Fruit fly (Drosophila melanogaster): Measurements from ENCODE around the gene Amt.
A peak's percentile ranks its signal among the peaks of the same experiment; 100 is the strongest.

The Amt gene

DNA sequence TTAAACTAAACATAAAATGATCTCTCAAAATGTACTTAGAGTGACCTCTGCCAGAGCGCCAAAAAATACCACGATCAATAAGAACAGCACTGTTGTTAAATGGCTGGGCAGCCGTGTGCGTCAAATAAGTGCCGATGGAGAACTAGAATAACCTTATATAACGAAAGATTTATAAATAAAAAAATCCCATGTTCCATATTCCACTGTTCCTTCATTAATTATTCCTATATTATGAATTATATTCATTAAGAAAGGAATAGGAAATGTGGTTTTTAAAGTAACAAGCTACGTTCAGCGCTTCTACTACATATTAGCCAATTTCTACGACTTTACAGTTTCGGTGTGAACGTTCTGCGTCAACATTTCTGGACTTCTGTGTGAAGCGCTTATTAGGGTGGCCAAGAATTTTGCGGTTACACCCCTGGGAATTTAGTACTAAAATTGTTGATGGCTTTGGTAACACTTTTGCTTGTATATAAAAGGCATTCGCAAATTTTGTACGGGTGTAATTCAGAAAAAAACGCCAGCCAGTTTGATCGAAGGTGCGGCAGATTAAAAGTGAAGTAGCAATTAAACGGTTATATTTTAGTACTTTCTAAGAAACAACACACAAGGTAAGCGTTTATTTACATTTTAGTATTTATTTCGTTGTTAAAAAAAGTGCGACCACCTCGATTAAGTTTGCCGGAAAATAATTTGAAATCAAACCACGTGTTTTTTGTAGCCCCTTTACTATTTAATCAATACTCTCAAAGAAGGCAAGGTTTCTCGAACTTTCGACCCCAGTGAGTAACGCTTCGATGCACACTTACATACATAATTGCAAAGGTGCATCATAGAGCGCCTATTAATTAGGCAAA, 6.5 kb downstream of the Amt start, which contains the start of the genes tefu and Hsc70-4:
tefu (minus strand) TSS at position 51 of the 860 bp plus-strand sequence.
Hsc70-4 (plus strand) TSS at position 502 of the 860 bp plus-strand sequence.
- no peak for TF ChIP-seq usp (GFP tag; optimal IDR thresholded peaks at IDR 0.05)
- no peak for TF ChIP-seq CrebA (GFP tag; optimal IDR thresholded peaks at IDR 0.05; ENCODE audit: borderline replicate concordance)
- no peak for TF ChIP-seq pan (optimal IDR thresholded peaks at IDR 0.05)
- TF ChIP-seq Hr78 (GFP tag; optimal IDR thresholded peaks at IDR 0.05): peak; percentile 46
- TF ChIP-seq CG32264 (GFP tag; optimal IDR thresholded peaks at IDR 0.05): no peak
- no peak for TF ChIP-seq lola (GFP tag; optimal IDR thresholded peaks at IDR 0.05)
- TF ChIP-seq sage (GFP tag; optimal IDR thresholded peaks at IDR 0.05): no peak
- TF ChIP-seq N (GFP tag; optimal IDR thresholded peaks at IDR 0.05): peak; percentile 92
- peak in 1 of 2 experiments; percentile 9 for TF ChIP-seq foxo (GFP tag; optimal IDR thresholded peaks at IDR 0.05)
- peak; percentile 54 for TF ChIP-seq h (GFP tag; optimal IDR thresholded peaks at IDR 0.05)
- peak; percentile 64 for TF ChIP-seq Vsx2 (GFP tag; optimal IDR thresholded peaks at IDR 0.05; ENCODE audit: partially characterized antibody)
- no peak for TF ChIP-seq dsf (GFP tag; optimal IDR thresholded peaks at IDR 0.05; ENCODE audit: borderline replicate concordance)
- no peak for TF ChIP-seq rgr (GFP tag; optimal IDR thresholded peaks at IDR 0.05)
- no peak for TF ChIP-seq fru (GFP tag; optimal IDR thresholded peaks at IDR 0.05)
- TF ChIP-seq Sp1 (GFP tag; optimal IDR thresholded peaks at IDR 0.05): peak; percentile 46
- TF ChIP-seq HLH106 (tag; optimal IDR thresholded peaks at IDR 0.05): peak; percentile 79
- TF ChIP-seq dmrt93B (GFP tag; optimal IDR thresholded peaks at IDR 0.05): peak; percentile 68
- TF ChIP-seq Dfd (GFP tag; optimal IDR thresholded peaks at IDR 0.05): no peak
- TF ChIP-seq tai (GFP tag; optimal IDR thresholded peaks at IDR 0.05): no peak
- TF ChIP-seq sv (GFP tag; optimal IDR thresholded peaks at IDR 0.05): peak; percentile 64
- no peak for TF ChIP-seq Jra (GFP tag; optimal IDR thresholded peaks at IDR 0.05)
- TF ChIP-seq br (GFP tag; optimal IDR thresholded peaks at IDR 0.05): no peak
- no peak for TF ChIP-seq Mio (GFP tag; optimal IDR thresholded peaks at IDR 0.05)
- TF ChIP-seq Abd-B (GFP tag; optimal IDR thresholded peaks at IDR 0.05): no peak
- TF ChIP-seq CG9705 (GFP tag; optimal IDR thresholded peaks at IDR 0.05): peak; percentile 54
- no peak for TF ChIP-seq psq (GFP tag; optimal IDR thresholded peaks at IDR 0.05)
- peak; percentile 24 for TF ChIP-seq jim (GFP tag; optimal IDR thresholded peaks at IDR 0.05)
- peak; percentile 60 for TF ChIP-seq ey (GFP tag; optimal IDR thresholded peaks at IDR 0.05)
- TF ChIP-seq OdsH (GFP tag; optimal IDR thresholded peaks at IDR 0.05): peak; percentile 32
- TF ChIP-seq woc (GFP tag; optimal IDR thresholded peaks at IDR 0.05): peak; percentile 72
- no peak for TF ChIP-seq Rel (GFP tag; optimal IDR thresholded peaks at IDR 0.05)
- TF ChIP-seq Rel (tag; optimal IDR thresholded peaks at IDR 0.05): peak; percentile 4
- TF ChIP-seq Myc (optimal IDR thresholded peaks at IDR 0.05): no peak
- peak; percentile 64 for TF ChIP-seq Hnf4 (GFP tag; optimal IDR thresholded peaks at IDR 0.05)
- TF ChIP-seq brk (GFP tag; optimal IDR thresholded peaks at IDR 0.05): no peak
- peak; percentile 5 for TF ChIP-seq Hr83 (GFP tag; optimal IDR thresholded peaks at IDR 0.05; ENCODE audit: poor library complexity, severe bottlenecking)
- TF ChIP-seq Dif (GFP tag; optimal IDR thresholded peaks at IDR 0.05; ENCODE audit: partially characterized antibody): peak; percentile 68
- TF ChIP-seq dl (GFP tag; optimal IDR thresholded peaks at IDR 0.05; ENCODE audit: insufficient read depth in 1 of 2, partially characterized antibody in 2 of 2): no peak
- TF ChIP-seq GATAd (GFP tag; optimal IDR thresholded peaks at IDR 0.05): no peak

DNA sequence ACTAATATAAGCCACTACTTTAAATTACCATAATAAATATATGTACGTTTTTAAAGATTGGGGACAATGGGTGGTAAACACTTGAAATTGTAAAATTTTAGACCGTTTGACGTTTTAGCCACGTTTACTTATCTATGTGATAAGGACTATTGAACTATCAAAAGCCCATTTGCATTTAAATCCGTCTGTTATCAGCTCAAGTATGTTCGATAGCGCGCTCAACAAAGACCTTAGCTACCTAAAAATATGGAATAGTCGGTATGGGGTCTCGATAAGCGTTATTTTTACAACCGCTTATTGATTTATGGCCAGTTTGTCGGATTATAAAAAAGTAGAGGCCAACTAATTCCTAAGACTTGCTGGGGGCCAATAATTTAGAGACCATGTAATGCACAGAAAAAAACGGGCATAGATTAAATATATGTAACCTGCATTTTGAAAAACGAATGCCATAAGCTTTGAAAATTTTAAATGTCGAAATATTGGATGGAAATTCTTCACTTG, 17.2 kb downstream of the Amt start:
- TF ChIP-seq dl (GFP tag; optimal IDR thresholded peaks at IDR 0.05; ENCODE audit: insufficient read depth in 1 of 2, partially characterized antibody in 2 of 2): no peak
- TF ChIP-seq fru (GFP tag; optimal IDR thresholded peaks at IDR 0.05): no peak
- TF ChIP-seq psq (GFP tag; optimal IDR thresholded peaks at IDR 0.05): no peak
- no peak for TF ChIP-seq CrebA (GFP tag; optimal IDR thresholded peaks at IDR 0.05; ENCODE audit: borderline replicate concordance)
- no peak for TF ChIP-seq jim (GFP tag; optimal IDR thresholded peaks at IDR 0.05)
- TF ChIP-seq woc (GFP tag; optimal IDR thresholded peaks at IDR 0.05): no peak
- no peak for TF ChIP-seq tai (GFP tag; optimal IDR thresholded peaks at IDR 0.05)
- no peak for TF ChIP-seq Hnf4 (GFP tag; optimal IDR thresholded peaks at IDR 0.05)
- TF ChIP-seq h (GFP tag; optimal IDR thresholded peaks at IDR 0.05): no peak
- TF ChIP-seq GATAd (GFP tag; optimal IDR thresholded peaks at IDR 0.05): no peak
- no peak for TF ChIP-seq Myc (optimal IDR thresholded peaks at IDR 0.05)
- TF ChIP-seq foxo (GFP tag; optimal IDR thresholded peaks at IDR 0.05): no peak
- no peak for TF ChIP-seq pan (optimal IDR thresholded peaks at IDR 0.05)
- TF ChIP-seq usp (GFP tag; optimal IDR thresholded peaks at IDR 0.05): no peak
- no peak for TF ChIP-seq sv (GFP tag; optimal IDR thresholded peaks at IDR 0.05)
- no peak for TF ChIP-seq CG32264 (GFP tag; optimal IDR thresholded peaks at IDR 0.05)

All from whole organism, wandering third instar larva.